Worm (Caenorhabditis elegans) whole organism, L1 larva: ENCODE data around the gene B0244.16.

Source experiments
- alr-1 ChIP-seq: fragments of 200-800 bp; sonication (Bioruptor generic); optimal IDR thresholded peaks from 2 replicates; lab custom pipeline; 2018; ENCODE audit warnings: borderline replicate concordance, mild to moderate bottlenecking, missing genetic modification characterization, missing compliant biosample characterization
- aly-2 ChIP-seq: fragments of 150-350 bp; optimal IDR thresholded peaks from 2 replicates; lab custom pipeline; 2014; ENCODE audit warnings: missing biosample characterization, missing genetic modification characterization
- blmp-1 ChIP-seq: fragments of 150-350 bp; optimal IDR thresholded peaks from 2 replicates; lab custom pipeline; 2014; ENCODE audit warnings: missing biosample characterization, missing genetic modification characterization
- ceh-63 ChIP-seq: fragments of 200-800 bp; sonication (Bioruptor generic); optimal IDR thresholded peaks from 2 replicates; lab custom pipeline; 2018; ENCODE audit warnings: mild to moderate bottlenecking, missing genetic modification characterization, missing compliant biosample characterization
- ceh-88 ChIP-seq: fragments of 200-800 bp; sonication (Bioruptor generic); IDR thresholded peaks from 2 replicates; pipeline ENCODE4 v1.3.6; 2022; ENCODE audit warnings: missing genetic modification characterization, missing compliant biosample characterization
- dpl-1 ChIP-seq, 3 experiments: fragments of 150-350 bp in 2 of 3; sonication (generic microtip) in 1 of 3; optimal IDR thresholded peaks; 2 replicates each; lab custom pipeline; 2014 to 2017; ENCODE audit warnings: missing biosample characterization in 3 of 3, missing genetic modification characterization in 3 of 3, missing genetic modification reagents in 3 of 3
- dsc-1 ChIP-seq: sonication (generic microtip); optimal IDR thresholded peaks from 2 replicates; lab custom pipeline; 2016; ENCODE audit warnings: mild to moderate bottlenecking, missing genetic modification characterization, missing compliant biosample characterization
- efl-1 ChIP-seq, 4 experiments: fragments of 150-350 bp; optimal IDR thresholded peaks in 3 of 4; peaks in 1 of 4; 1 replicate in 1 of 4; 2 replicates in 3 of 4; lab custom pipeline; 2014; ENCODE audit warnings: missing biosample characterization in 2 of 4, missing genetic modification characterization in 2 of 4, missing genetic modification reagents in 2 of 4
- efl-3 ChIP-seq: fragments of 200-800 bp; sonication (Bioruptor generic); optimal IDR thresholded peaks from 2 replicates; lab custom pipeline; 2018; ENCODE audit warnings: mild to moderate bottlenecking, missing genetic modification characterization, missing compliant biosample characterization
- egl-27 ChIP-seq, 2 experiments: fragments of 150-350 bp in 1 of 2; sonication (generic microtip); optimal IDR thresholded peaks; 3 replicates each; lab custom pipeline; 2017 to 2018; ENCODE audit warnings: missing biosample characterization in 2 of 2, missing genetic modification characterization in 2 of 2, missing genetic modification reagents in 2 of 2
- elt-3 ChIP-seq, 6 experiments: fragments of 150-350 bp in 1 of 6; sonication (generic microtip); optimal IDR thresholded peaks; 2 replicates each; lab custom pipeline; 2017 to 2018; ENCODE audit warnings: missing biosample characterization in 6 of 6, missing genetic modification characterization in 6 of 6, inconsistent platforms in 1 of 6
- fkh-8 ChIP-seq: sonication (generic microtip); optimal IDR thresholded peaks from 2 replicates; lab custom pipeline; 2016; ENCODE audit warnings: mild to moderate bottlenecking, missing genetic modification characterization, missing compliant biosample characterization
- hlh-4 ChIP-seq: sonication (generic microtip); optimal IDR thresholded peaks from 2 replicates; lab custom pipeline; 2016; ENCODE audit warnings: mild to moderate bottlenecking, missing genetic modification characterization, missing compliant biosample characterization
- irx-1 ChIP-seq: sonication (generic microtip); optimal IDR thresholded peaks from 2 replicates; lab custom pipeline; 2016; ENCODE audit warnings: missing genetic modification characterization, missing compliant biosample characterization
- jun-1 ChIP-seq: fragments of 150-350 bp; optimal IDR thresholded peaks from 2 replicates; lab custom pipeline; 2014; ENCODE audit warnings: missing biosample characterization, missing genetic modification reagents, missing genetic modification characterization
- lin-13 ChIP-seq: fragments of 150-350 bp; optimal IDR thresholded peaks from 2 replicates; lab custom pipeline; 2014; ENCODE audit warnings: missing biosample characterization, missing genetic modification reagents, missing genetic modification characterization
- lin-14 ChIP-seq: fragments of 200-800 bp; sonication (Bioruptor generic); optimal IDR thresholded peaks from 2 replicates; lab custom pipeline; 2018; ENCODE audit warnings: mild to moderate bottlenecking, missing genetic modification characterization, moderate library complexity, missing compliant biosample characterization
- lin-15B ChIP-seq: fragments of 150-350 bp; sonication (generic microtip); optimal IDR thresholded peaks from 3 replicates; lab custom pipeline; 2014; ENCODE audit warnings: missing biosample characterization, missing genetic modification characterization
- lin-35 ChIP-seq, 2 experiments: fragments of 150-350 bp; optimal IDR thresholded peaks; 2 replicates each; lab custom pipeline; 2014; ENCODE audit warnings: missing biosample characterization in 2 of 2, missing genetic modification characterization in 2 of 2, missing genetic modification reagents in 2 of 2
- lsy-2 ChIP-seq, 2 experiments: fragments of 150-350 bp; optimal IDR thresholded peaks; 2 replicates each; lab custom pipeline; 2014; ENCODE audit warnings: missing biosample characterization in 2 of 2, missing genetic modification characterization in 2 of 2
- mab-9 ChIP-seq: fragments of 200-800 bp; sonication (Bioruptor generic); IDR thresholded peaks from 2 replicates; pipeline ENCODE4 v1.3.6; 2022; ENCODE audit warnings: missing genetic modification reagents, missing genetic modification characterization, missing compliant biosample characterization
- mef-2 ChIP-seq: fragments of 150-350 bp; optimal IDR thresholded peaks from 2 replicates; lab custom pipeline; 2014; ENCODE audit warnings: missing biosample characterization, missing genetic modification characterization
- nhr-20 ChIP-seq: sonication (generic microtip); optimal IDR thresholded peaks from 2 replicates; lab custom pipeline; 2016; ENCODE audit warnings: mild to moderate bottlenecking, missing genetic modification characterization, missing compliant biosample characterization
- nhr-237 ChIP-seq: fragments of 150-350 bp; optimal IDR thresholded peaks from 2 replicates; lab custom pipeline; 2014; ENCODE audit warnings: missing biosample characterization, missing genetic modification characterization
- nhr-47 ChIP-seq: sonication (generic microtip); optimal IDR thresholded peaks from 2 replicates; lab custom pipeline; 2016; ENCODE audit warnings: mild to moderate bottlenecking, missing genetic modification characterization, moderate library complexity, missing compliant biosample characterization
- nhr-71 ChIP-seq: sonication (generic microtip); optimal IDR thresholded peaks from 2 replicates; lab custom pipeline; 2016; ENCODE audit warnings: mild to moderate bottlenecking, missing genetic modification characterization, moderate library complexity, missing compliant biosample characterization
- nhr-76 ChIP-seq: sonication (generic microtip); optimal IDR thresholded peaks from 2 replicates; lab custom pipeline; 2017; ENCODE audit warnings: missing biosample characterization, missing genetic modification characterization
- nhr-77 ChIP-seq: fragments of 150-350 bp; optimal IDR thresholded peaks from 2 replicates; lab custom pipeline; 2014; ENCODE audit warnings: missing biosample characterization, missing genetic modification characterization
- nhr-90 ChIP-seq: sonication (generic microtip); optimal IDR thresholded peaks from 2 replicates; lab custom pipeline; 2016; ENCODE audit warnings: mild to moderate bottlenecking, missing genetic modification characterization, missing compliant biosample characterization; ENCODE audit not compliant: poor library complexity
- pax-3 ChIP-seq: fragments of 200-800 bp; sonication (Bioruptor generic); optimal IDR thresholded peaks from 2 replicates; lab custom pipeline; 2018; ENCODE audit warnings: mild to moderate bottlenecking, missing genetic modification characterization, moderate library complexity, missing compliant biosample characterization
- rnt-1 ChIP-seq: sonication (generic microtip); optimal IDR thresholded peaks from 2 replicates; lab custom pipeline; 2016; ENCODE audit warnings: mild to moderate bottlenecking, missing genetic modification characterization, moderate library complexity, missing compliant biosample characterization
- skn-1 ChIP-seq: fragments of 150-350 bp; optimal IDR thresholded peaks from 2 replicates; lab custom pipeline; 2014; ENCODE audit warnings: missing biosample characterization, missing genetic modification characterization
- sox-4 ChIP-seq: sonication (generic microtip); optimal IDR thresholded peaks from 2 replicates; lab custom pipeline; 2016; ENCODE audit warnings: missing genetic modification characterization, missing compliant biosample characterization
- swsn-7 ChIP-seq: sonication (generic microtip); optimal IDR thresholded peaks from 2 replicates; lab custom pipeline; 2016; ENCODE audit warnings: missing genetic modification characterization, missing compliant biosample characterization
- unc-130 ChIP-seq: fragments of 150-350 bp; optimal IDR thresholded peaks from 2 replicates; lab custom pipeline; 2017; ENCODE audit warnings: missing biosample characterization, missing genetic modification characterization, inconsistent platforms
- unc-30 ChIP-seq: sonication (generic microtip); optimal IDR thresholded peaks from 2 replicates; lab custom pipeline; 2017; ENCODE audit warnings: missing biosample characterization, missing genetic modification characterization
- xbp-1 ChIP-seq: sonication (generic microtip); optimal IDR thresholded peaks from 2 replicates; lab custom pipeline; 2016; ENCODE audit warnings: missing genetic modification characterization, missing compliant biosample characterization
- ztf-4 ChIP-seq: fragments of 150-350 bp; optimal IDR thresholded peaks from 2 replicates; lab custom pipeline; 2014; ENCODE audit warnings: missing biosample characterization, missing genetic modification characterization

Gene B0244.16

ce11 chrIII:5761886-5762285, 21.1 kb downstream of the B0244.16 start:
- no peak for TF ChIP-seq nhr-20 (tag; lab: Kevin White, UChicago)
- TF ChIP-seq ceh-63: no peak
- no peak for TF ChIP-seq jun-1 (tag; lab: Kevin White, UChicago)
- TF ChIP-seq sox-4 (tag; lab: Kevin White, UChicago): no peak
- no peak for TF ChIP-seq ceh-88 (GFP tag; lab: Robert Waterston, UW)
- no peak for TF ChIP-seq lin-35 (GFP tag; optimal IDR thresholded peaks at IDR 0.05; lab: Kevin White, UChicago)
- no peak for TF ChIP-seq skn-1 (tag; lab: Kevin White, UChicago)
- TF ChIP-seq mab-9 (GFP tag; lab: Robert Waterston, UW): no peak
- no peak for TF ChIP-seq aly-2 (tag; lab: Kevin White, UChicago)
- no peak for TF ChIP-seq mef-2
- no peak for TF ChIP-seq hlh-4
- TF ChIP-seq pax-3: no peak

- peak; percentile 43 for TF ChIP-seq dsc-1 (tag; lab: Kevin White, UChicago)
- TF ChIP-seq nhr-237 (tag; lab: Kevin White, UChicago): no peak
- peak; percentile 28 for TF ChIP-seq pax-3
- no peak for TF ChIP-seq efl-3 (GFP tag; lab: Kevin White, UChicago)
- no peak for TF ChIP-seq unc-130 (tag; lab: Kevin White, UChicago)
- TF ChIP-seq elt-3 (tag; optimal IDR thresholded peaks at IDR 0.05; lab: Kevin White, UChicago): no peak
- TF ChIP-seq blmp-1 (tag; lab: Kevin White, UChicago): no peak
- no peak for TF ChIP-seq xbp-1
- peak in 1 of 2 experiments; percentile 8 for TF ChIP-seq lsy-2 (tag; optimal IDR thresholded peaks at IDR 0.05; lab: Kevin White, UChicago)
- TF ChIP-seq lin-13 (GFP tag; lab: Kevin White, UChicago): no peak
- TF ChIP-seq swsn-7 (tag; lab: Kevin White, UChicago): no peak
- TF ChIP-seq nhr-71 (tag; lab: Kevin White, UChicago): peak; percentile 51
- TF ChIP-seq lin-15B (tag; lab: Kevin White, UChicago): no peak
- peak; percentile 46 for TF ChIP-seq ztf-4 (tag; lab: Kevin White, UChicago)
- TF ChIP-seq lin-14 (GFP tag; lab: Kevin White, UChicago): peak; percentile 5
- TF ChIP-seq nhr-47: peak; percentile 30
- peak; percentile 75 for TF ChIP-seq fkh-8 (tag; lab: Kevin White, UChicago)
- TF ChIP-seq, all 84 proteins: peak for 8
Observed at ce11 chrIII:5763988-5764387, 23.2 kb downstream of the B0244.16 start.

ce11 chrIII:5769726-5770235, 29.0 kb downstream of the B0244.16 start, which contains the start of gene cutl-23:
Gene cutl-23 (plus strand): TSS chrIII:5770185.
- TF ChIP-seq nhr-90 (tag; lab: Kevin White, UChicago) (peak; percentile 35), lin-35 (GFP tag; optimal IDR thresholded peaks at IDR 0.05; lab: Kevin White, UChicago) (peak; percentile 12 to 40), swsn-7 (tag; lab: Kevin White, UChicago) (peak; percentile 8), dpl-1 (GFP tag; optimal IDR thresholded peaks at IDR 0.05; lab: Kevin White, UChicago) (peak in 1 of 3 experiments; percentile 32), rnt-1 (tag; lab: Kevin White, UChicago) (peak; percentile 32), nhr-76 (no peak), unc-30 (tag; lab: Kevin White, UChicago) (no peak), efl-1 (optimal IDR thresholded peaks at IDR 0.05; lab: Kevin White, UChicago) (peak in 1 of 2 experiments; percentile 12), efl-1 (GFP tag; optimal IDR thresholded peaks at IDR 0.05 in 1 of 2; lab: Kevin White, UChicago) (peak in 1 of 2 experiments; percentile 94)

ce11 chrIII:5782080-5782479, 41.3 kb downstream of the B0244.16 start:
- TF ChIP-seq egl-27 (tag; optimal IDR thresholded peaks at IDR 0.05; lab: Kevin White, UChicago): no peak
- TF ChIP-seq efl-1 (optimal IDR thresholded peaks at IDR 0.05; lab: Kevin White, UChicago): no peak
- TF ChIP-seq efl-1 (GFP tag; optimal IDR thresholded peaks at IDR 0.05 in 1 of 2; lab: Kevin White, UChicago): no peak
- TF ChIP-seq irx-1 (tag; lab: Kevin White, UChicago): no peak
- no peak for TF ChIP-seq alr-1 (tag; lab: Kevin White, UChicago)
- TF ChIP-seq nhr-77 (tag; lab: Kevin White, UChicago): no peak
- TF ChIP-seq mef-2: no peak
